Fruit fly (Drosophila melanogaster): Measurements from ENCODE around the gene CG8565.

The CG8565 gene

DNA sequence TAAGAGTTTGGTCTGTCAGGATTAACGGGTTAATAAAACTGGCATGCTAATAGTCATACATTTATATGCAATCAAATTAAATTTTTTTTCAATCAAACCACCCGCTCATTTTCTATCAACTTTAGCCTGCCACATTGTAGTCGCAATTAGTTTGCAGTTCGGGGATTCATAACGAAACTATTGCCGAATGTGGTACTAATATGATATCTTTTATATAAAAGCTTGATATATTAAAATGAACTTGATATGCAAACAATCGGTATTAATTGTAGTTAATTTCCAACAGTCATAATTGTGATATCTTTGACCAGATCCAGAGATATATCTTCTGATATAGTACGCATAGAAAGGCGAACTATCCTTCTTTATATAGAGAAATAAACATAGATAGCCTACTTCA, 28.4 kb downstream of the CG8565 start:
- TF ChIP-seq insv (GFP tag; optimal IDR thresholded peaks at IDR 0.05) (no peak), Med (GFP tag) (peak; percentile 20), ci (GFP tag; IDR thresholded peaks at IDR 0.05) (no peak), Dfd (GFP tag; optimal IDR thresholded peaks at IDR 0.05) (no peak), pnt (GFP tag; optimal IDR thresholded peaks at IDR 0.05) (no peak), H2.0 (GFP tag; IDR thresholded peaks at IDR 0.05) (no peak), sens (GFP tag) (peak; percentile 61), CG4707 (GFP tag; optimal IDR thresholded peaks at IDR 0.05) (no peak), Hr3 (GFP tag; optimal IDR thresholded peaks at IDR 0.05) (no peak), Deaf1 (tag; optimal IDR thresholded peaks at IDR 0.05) (no peak)

dm6 chrX:15866799-15867412, 29.3 kb downstream of the CG8565 start:
- peak; percentile 48 for TF ChIP-seq stwl (tag; optimal IDR thresholded peaks at IDR 0.05)
- no peak for TF ChIP-seq en (GFP tag; optimal IDR thresholded peaks at IDR 0.05)
- no peak for TF ChIP-seq rib (GFP tag; IDR thresholded peaks at IDR 0.05)
- no peak for TF ChIP-seq ATbp (GFP tag; optimal IDR thresholded peaks at IDR 0.05)
- TF ChIP-seq Trl (optimal IDR thresholded peaks at IDR 0.05) = no peak
- TF ChIP-seq Trl (GFP tag; optimal IDR thresholded peaks at IDR 0.05) = no peak
- no peak for TF ChIP-seq CTCF (GFP tag; optimal IDR thresholded peaks at IDR 0.05)
- TF ChIP-seq CG2875 (GFP tag; optimal IDR thresholded peaks at IDR 0.05) = no peak
- TF ChIP-seq Dp (GFP tag; optimal IDR thresholded peaks at IDR 0.05) = peak; percentile 74
- peak; percentile 50 for TF ChIP-seq Scr (GFP tag; IDR thresholded peaks at IDR 0.05; ENCODE audit: partially characterized antibody)
- TF ChIP-seq pzg (GFP tag; optimal IDR thresholded peaks at IDR 0.05) = peak; percentile 27
- TF ChIP-seq CG6854 (GFP tag; optimal IDR thresholded peaks at IDR 0.05) = no peak
- no peak for TF ChIP-seq ci (GFP tag; IDR thresholded peaks at IDR 0.05)
- no peak for TF ChIP-seq CG31441 (GFP tag; IDR thresholded peaks at IDR 0.05)
- peak in 1 of 2 experiments; percentile 11 for TF ChIP-seq Pdp1 (GFP tag; optimal IDR thresholded peaks at IDR 0.05)
- TF ChIP-seq seq (GFP tag; IDR thresholded peaks at IDR 0.05) = no peak
- peak; percentile 4 for TF ChIP-seq trem (tag; optimal IDR thresholded peaks at IDR 0.05)
- peak; percentile 54 for TF ChIP-seq BEAF-32 (GFP tag; optimal IDR thresholded peaks at IDR 0.05)
- no peak for TF ChIP-seq CG4328 (GFP tag; optimal IDR thresholded peaks at IDR 0.05)
- no peak for TF ChIP-seq CG11093 (GFP tag; IDR thresholded peaks at IDR 0.05)
- TF ChIP-seq CG2712 (tag; optimal IDR thresholded peaks at IDR 0.05) = peak; percentile 14
- TF ChIP-seq E2f2 (GFP tag; IDR thresholded peaks at IDR 0.05) = peak; percentile 82
- TF ChIP-seq CG32767 (GFP tag; IDR thresholded peaks at IDR 0.05) = no peak
- no peak for TF ChIP-seq CG8388 (GFP tag; optimal IDR thresholded peaks at IDR 0.05)
- TF ChIP-seq unc-4 (GFP tag; IDR thresholded peaks at IDR 0.05; ENCODE audit: partially characterized antibody) = 0 out of 2 replicates have a peak, but pooled peaks have one; percentile 41
- TF ChIP-seq dati (GFP tag; IDR thresholded peaks at IDR 0.05) = no peak
- no peak for TF ChIP-seq her (GFP tag; optimal IDR thresholded peaks at IDR 0.05)
- TF ChIP-seq Ets97D (GFP tag; optimal IDR thresholded peaks at IDR 0.05) = peak; percentile 35
- no peak for TF ChIP-seq C15 (GFP tag; IDR thresholded peaks at IDR 0.05)
- TF ChIP-seq maf-S (GFP tag; optimal IDR thresholded peaks at IDR 0.05) = no peak
- TF ChIP-seq onecut (GFP tag; IDR thresholded peaks at IDR 0.05) = peak; percentile 8; the same call in 1 of the 2 replicates
- no peak for TF ChIP-seq TFAM (GFP tag; optimal IDR thresholded peaks at IDR 0.05)
- peak; percentile 8 for TF ChIP-seq CG10267 (tag; optimal IDR thresholded peaks at IDR 0.05)
- no peak for TF ChIP-seq CG13424 (tag; optimal IDR thresholded peaks at IDR 0.05)
- peak; percentile 8 for TF ChIP-seq sens (GFP tag)
- no peak for TF ChIP-seq shn (GFP tag; optimal IDR thresholded peaks at IDR 0.05)
- peak in 1 of 2 experiments; percentile 75 for TF ChIP-seq crp (GFP tag; optimal IDR thresholded peaks at IDR 0.05)
- no peak for TF ChIP-seq Drgx (GFP tag; IDR thresholded peaks at IDR 0.05)
- TF ChIP-seq usp (GFP tag; optimal IDR thresholded peaks at IDR 0.05) = no peak
- no peak for TF ChIP-seq kay (GFP tag; optimal IDR thresholded peaks at IDR 0.05)
- TF ChIP-seq Doc3 (GFP tag; IDR thresholded peaks at IDR 0.05; ENCODE audit: partially characterized antibody) = no peak
- TF ChIP-seq Dref (GFP tag; IDR thresholded peaks at IDR 0.05) = peak; percentile 57

All from whole organism, embryonic.